Fruit fly (Drosophila melanogaster) whole organism, pupa: ENCODE results near the gene CG10903.
A peak's percentile ranks its signal among the peaks of the same experiment; 100 is the strongest.

Experiments
- CG10348 ChIP-seq: fragments of 200-800 bp; sonication (Bioruptor generic); IDR thresholded peaks from 2 replicates; pipeline ENCODE4 v1.3.6; 2022; ENCODE audit warnings: missing biosample characterization, missing genetic modification characterization
- CG12605 ChIP-seq: fragments of 200-800 bp; sonication (Bioruptor generic); IDR thresholded peaks from 2 replicates; pipeline ENCODE4 v1.3.6; 2022; ENCODE audit warnings: missing biosample characterization, missing genetic modification characterization
- CG13204 ChIP-seq: fragments of 200-800 bp; sonication (Bioruptor generic); optimal IDR thresholded peaks from 2 replicates; lab custom pipeline; 2018; ENCODE audit warnings: missing biosample characterization, mild to moderate bottlenecking, missing genetic modification characterization, moderate library complexity
- CG15710 ChIP-seq: fragments of 200-800 bp; sonication (Bioruptor generic); optimal IDR thresholded peaks from 2 replicates; lab custom pipeline; 2018; ENCODE audit warnings: missing biosample characterization, mild to moderate bottlenecking, missing genetic modification characterization, moderate library complexity
- CG17806 ChIP-seq: fragments of 200-800 bp; sonication (Bioruptor generic); optimal IDR thresholded peaks from 2 replicates; lab custom pipeline; 2018; ENCODE audit warnings: missing biosample characterization, mild to moderate bottlenecking, missing genetic modification characterization, moderate library complexity
- CG4496 ChIP-seq: fragments of 200-800 bp; sonication (Bioruptor generic); IDR thresholded peaks from 3 replicates; pipeline ENCODE4 v1.3.6; 2022; ENCODE audit warnings: missing biosample characterization, missing genetic modification characterization
- CG8301 ChIP-seq: fragments of 200-800 bp; sonication (Bioruptor generic); optimal IDR thresholded peaks from 2 replicates; lab custom pipeline; 2018; ENCODE audit warnings: missing biosample characterization, mild to moderate bottlenecking, missing genetic modification characterization
- EcR ChIP-seq: fragments of 200-800 bp; sonication (Bioruptor generic); optimal IDR thresholded peaks from 3 replicates; lab custom pipeline; 2019; ENCODE audit warnings: missing biosample characterization, missing genetic modification characterization, mild to moderate bottlenecking, moderate library complexity, missing genetic modification reagents
- Ets98B ChIP-seq: fragments of 200-800 bp; sonication (Bioruptor generic); IDR thresholded peaks from 2 replicates; pipeline ENCODE4 v1.3.6; 2022; ENCODE audit warnings: missing biosample characterization, missing genetic modification characterization
- Pif1A ChIP-seq: fragments of 200-800 bp; sonication (Bioruptor generic); optimal IDR thresholded peaks from 3 replicates; lab custom pipeline; 2016; ENCODE audit warnings: missing biosample characterization, missing genetic modification characterization
- Pif1B ChIP-seq: fragments of 200-800 bp; sonication (Bioruptor generic); optimal IDR thresholded peaks from 3 replicates; lab custom pipeline; 2016; ENCODE audit warnings: missing biosample characterization, missing genetic modification characterization
- fd96Ca ChIP-seq: fragments of 200-800 bp; sonication (Bioruptor generic); IDR thresholded peaks from 3 replicates; pipeline ENCODE4 v1.3.6; 2022; ENCODE audit warnings: missing biosample characterization, missing genetic modification characterization
- gl ChIP-seq: fragments of 200-800 bp; sonication (Bioruptor generic); optimal IDR thresholded peaks from 2 replicates; lab custom pipeline; 2018; ENCODE audit warnings: missing biosample characterization, mild to moderate bottlenecking, missing genetic modification characterization
- rn ChIP-seq: fragments of 200-800 bp; sonication (Bioruptor generic); IDR thresholded peaks from 2 replicates; pipeline ENCODE4 v1.3.6; 2022; ENCODE audit warnings: missing biosample characterization, missing genetic modification characterization

DNA sequence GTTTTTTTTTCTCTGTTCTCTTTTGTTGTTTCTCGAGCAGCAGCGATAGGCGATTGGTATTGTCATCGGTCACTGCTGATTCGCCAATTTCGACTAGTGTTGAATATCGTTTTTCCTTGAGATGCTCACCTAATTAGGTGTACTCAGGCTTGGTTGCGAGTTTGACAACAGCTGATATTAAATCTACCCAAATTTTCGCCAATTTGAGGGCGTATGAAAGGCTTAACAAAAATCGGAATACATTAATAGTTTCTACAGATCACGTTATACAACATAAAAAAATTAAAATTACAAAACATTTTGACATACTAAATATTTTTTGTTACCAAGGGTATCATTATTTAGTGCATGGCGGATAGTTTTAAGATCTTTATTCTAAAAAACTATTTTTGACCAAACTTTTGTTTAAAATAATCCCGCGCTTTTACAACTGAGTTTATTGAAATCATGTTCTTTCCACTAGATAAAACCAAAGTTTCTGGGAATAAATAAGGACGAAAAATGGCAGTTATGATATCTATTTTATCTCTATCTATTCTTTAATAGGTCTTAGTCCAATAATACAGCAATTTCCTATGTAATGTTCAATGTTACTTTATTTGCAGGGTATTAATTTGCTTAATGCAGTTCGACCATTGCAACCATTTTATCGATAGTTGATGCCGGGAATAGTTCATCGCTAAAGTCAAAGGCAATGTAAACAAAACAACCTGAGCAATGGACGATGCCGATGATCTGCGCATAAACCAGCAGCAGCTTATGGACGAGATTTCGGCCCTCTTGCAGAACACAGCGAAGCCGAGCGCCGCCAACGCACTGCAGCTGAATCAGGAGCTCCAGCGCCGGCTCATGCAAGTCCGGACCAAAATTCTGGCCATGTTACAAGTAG, 16.8 kb upstream of the CG10903 start, which contains the start of the genes CG10435 and Pbp95:
- TF ChIP-seq Pif1A (GFP tag; lab: Kevin White, UChicago) (no peak), CG13204 (GFP tag; lab: Kevin White, UChicago) (no peak), fd96Ca (GFP tag; lab: Robert Waterston, UW) (peak; percentile 69; the same call in 2 of the 3 replicates), CG8301 (tag; lab: Kevin White, UChicago) (no peak), Pif1B (no peak), gl (tag; lab: Kevin White, UChicago) (no peak), CG4496 (GFP tag; lab: Robert Waterston, UW) (peak; percentile 66), rn (GFP tag; lab: Robert Waterston, UW) (0 out of 2 replicates have a peak, but pooled peaks have one; percentile 11), CG12605 (no peak), CG17806 (tag; lab: Kevin White, UChicago) (peak; percentile 4), CG15710 (tag; lab: Kevin White, UChicago) (no peak), Ets98B (peak; percentile 50), EcR (GFP tag; lab: Kevin White, UChicago) (no peak), CG10348 (no peak)
